Fruit fly (Drosophila melanogaster) whole organism, prepupa: ENCODE results near the gene par-6.

Experiments
- Blimp-1 ChIP-seq: fragments of 200-800 bp; sonication (Bioruptor generic); optimal IDR thresholded peaks from 3 replicates; lab custom pipeline; 2017; ENCODE audit warnings: missing biosample characterization, missing genetic modification characterization, mild to moderate bottlenecking, moderate library complexity, missing genetic modification reagents
- CG10631 ChIP-seq: fragments of 200-800 bp; sonication (Bioruptor generic); optimal IDR thresholded peaks from 2 replicates; lab custom pipeline; 2016; ENCODE audit warnings: missing biosample characterization, missing genetic modification characterization
- CG11294 ChIP-seq: fragments of 200-800 bp; sonication (Bioruptor generic); IDR thresholded peaks from 2 replicates; pipeline ENCODE4 v1.3.6; 2022; ENCODE audit warnings: missing biosample characterization, missing genetic modification characterization
- CG11762 ChIP-seq: fragments of 200-800 bp; sonication (Bioruptor generic); optimal IDR thresholded peaks from 3 replicates; lab custom pipeline; 2016; ENCODE audit warnings: missing biosample characterization, missing genetic modification characterization; ENCODE audit not compliant: insufficient read depth
- CG15336 ChIP-seq: fragments of 200-800 bp; sonication (Bioruptor generic); IDR thresholded peaks from 2 replicates; pipeline ENCODE4 v1.3.6; 2022; ENCODE audit warnings: missing biosample characterization, missing genetic modification characterization
- CG16779 ChIP-seq: fragments of 200-800 bp; sonication (Bioruptor generic); optimal IDR thresholded peaks from 3 replicates; lab custom pipeline; 2017; ENCODE audit warnings: missing biosample characterization, mild to moderate bottlenecking, missing genetic modification characterization
- CG3032 ChIP-seq: fragments of 200-800 bp; optimal IDR thresholded peaks from 2 replicates; lab custom pipeline; 2019; ENCODE audit warnings: missing biosample characterization, mild to moderate bottlenecking, missing genetic modification characterization, moderate library complexity
- CG34406 ChIP-seq: fragments of 200-800 bp; sonication (Bioruptor generic); optimal IDR thresholded peaks from 3 replicates; lab custom pipeline; 2016; ENCODE audit warnings: missing biosample characterization, missing genetic modification characterization
- CG3919 ChIP-seq: fragments of 200-800 bp; sonication (Bioruptor generic); optimal IDR thresholded peaks from 3 replicates; lab custom pipeline; 2016; ENCODE audit warnings: missing biosample characterization, missing genetic modification characterization
- CG4318 ChIP-seq: fragments of 200-800 bp; sonication (Bioruptor generic); optimal IDR thresholded peaks from 3 replicates; lab custom pipeline; 2017; ENCODE audit warnings: missing biosample characterization, mild to moderate bottlenecking, missing genetic modification characterization
- CG6163 ChIP-seq: fragments of 200-800 bp; sonication (Bioruptor generic); IDR thresholded peaks from 3 replicates; pipeline ENCODE4 v1.3.6; 2022; ENCODE audit warnings: missing biosample characterization, missing genetic modification characterization
- CG6276 ChIP-seq: fragments of 200-800 bp; sonication (Bioruptor generic); optimal IDR thresholded peaks from 2 replicates; lab custom pipeline; 2017; ENCODE audit warnings: missing biosample characterization, mild to moderate bottlenecking, missing genetic modification characterization
- CG6792 ChIP-seq: fragments of 200-800 bp; sonication (Bioruptor generic); optimal IDR thresholded peaks from 3 replicates; lab custom pipeline; 2016; ENCODE audit warnings: missing biosample characterization, missing genetic modification characterization
- CG6854 ChIP-seq: fragments of 200-800 bp; sonication (Bioruptor generic); optimal IDR thresholded peaks from 2 replicates; lab custom pipeline; 2017; ENCODE audit warnings: missing biosample characterization, mild to moderate bottlenecking, missing genetic modification characterization
- CG7368 ChIP-seq: fragments of 200-800 bp; sonication (Bioruptor generic); optimal IDR thresholded peaks from 3 replicates; lab custom pipeline; 2016; ENCODE audit warnings: missing biosample characterization, missing genetic modification characterization
- CG8119 ChIP-seq: fragments of 200-800 bp; sonication (Bioruptor generic); IDR thresholded peaks from 3 replicates; pipeline ENCODE4 v1.3.6; 2022; ENCODE audit warnings: missing biosample characterization, missing genetic modification characterization
- CG8319 ChIP-seq: fragments of 200-800 bp; sonication (Bioruptor generic); optimal IDR thresholded peaks from 3 replicates; lab custom pipeline; 2016; ENCODE audit warnings: missing biosample characterization, missing genetic modification characterization
- CG9139 ChIP-seq: fragments of 200-800 bp; sonication (Bioruptor generic); optimal IDR thresholded peaks from 3 replicates; lab custom pipeline; 2017; ENCODE audit warnings: missing biosample characterization, mild to moderate bottlenecking, missing genetic modification characterization
- Eip75B ChIP-seq: fragments of 200-800 bp; sonication (Bioruptor generic); optimal IDR thresholded peaks from 3 replicates; lab custom pipeline; 2016; ENCODE audit warnings: missing biosample characterization, missing genetic modification characterization
- Eip78C ChIP-seq: fragments of 200-800 bp; sonication (Bioruptor generic); peaks from one replicate; lab custom pipeline; 2016; ENCODE audit warnings: missing biosample characterization, missing genetic modification characterization
- Eip93F ChIP-seq: fragments of 200-800 bp; sonication (Bioruptor generic); optimal IDR thresholded peaks from 2 replicates; lab custom pipeline; 2016; ENCODE audit warnings: missing biosample characterization, mild to moderate bottlenecking, missing genetic modification characterization
- Ets96B ChIP-seq: fragments of 200-800 bp; optimal IDR thresholded peaks from 2 replicates; lab custom pipeline; 2019; ENCODE audit warnings: missing biosample characterization, mild to moderate bottlenecking, missing genetic modification characterization, moderate library complexity
- Gug ChIP-seq: fragments of 200-800 bp; sonication (Bioruptor generic); IDR thresholded peaks from 2 replicates; pipeline ENCODE4 v1.3.6; 2022; ENCODE audit warnings: missing biosample characterization, missing genetic modification characterization
- Hr4 ChIP-seq: fragments of 200-800 bp; sonication (Bioruptor generic); optimal IDR thresholded peaks from 3 replicates; lab custom pipeline; 2016; ENCODE audit warnings: missing biosample characterization, missing genetic modification characterization
- Lpt ChIP-seq: fragments of 200-800 bp; sonication (Bioruptor generic); optimal IDR thresholded peaks from 3 replicates; lab custom pipeline; 2016; ENCODE audit warnings: missing biosample characterization, missing genetic modification characterization
- Met ChIP-seq: fragments of 200-800 bp; sonication (Bioruptor generic); optimal IDR thresholded peaks from 3 replicates; lab custom pipeline; 2016; ENCODE audit warnings: missing biosample characterization, missing genetic modification characterization
- Smox ChIP-seq: fragments of 200-800 bp; sonication (Bioruptor generic); optimal IDR thresholded peaks from 3 replicates; lab custom pipeline; 2016; ENCODE audit warnings: missing biosample characterization, missing genetic modification characterization
- Sox102F ChIP-seq: fragments of 200-800 bp; sonication (Bioruptor generic); optimal IDR thresholded peaks from 2 replicates; lab custom pipeline; 2016; ENCODE audit warnings: missing biosample characterization, mild to moderate bottlenecking, missing genetic modification characterization
- Sox15 ChIP-seq: fragments of 200-800 bp; sonication (Bioruptor generic); optimal IDR thresholded peaks from 3 replicates; lab custom pipeline; 2016; ENCODE audit warnings: missing biosample characterization, missing genetic modification characterization
- achi ChIP-seq: fragments of 200-800 bp; sonication (Bioruptor generic); optimal IDR thresholded peaks from 3 replicates; lab custom pipeline; 2016; ENCODE audit warnings: missing biosample characterization, missing genetic modification characterization
- acj6 ChIP-seq: fragments of 200-800 bp; sonication (Bioruptor generic); optimal IDR thresholded peaks from 3 replicates; lab custom pipeline; 2016; ENCODE audit warnings: missing biosample characterization, missing genetic modification characterization
- dac ChIP-seq: fragments of 200-800 bp; sonication (Bioruptor generic); optimal IDR thresholded peaks from 2 replicates; lab custom pipeline; 2017; ENCODE audit warnings: missing biosample characterization, mild to moderate bottlenecking, missing genetic modification characterization
- dsx ChIP-seq: fragments of 200-800 bp; optimal IDR thresholded peaks from 3 replicates; lab custom pipeline; 2019; ENCODE audit warnings: missing biosample characterization, mild to moderate bottlenecking, missing genetic modification characterization, moderate library complexity; ENCODE audit not compliant: poor library complexity, severe bottlenecking
- eg ChIP-seq: fragments of 200-800 bp; sonication (Bioruptor generic); IDR thresholded peaks from 3 replicates; pipeline ENCODE4 v1.3.6; 2022; ENCODE audit warnings: missing biosample characterization, missing genetic modification characterization
- esn ChIP-seq: fragments of 200-800 bp; sonication (Bioruptor generic); optimal IDR thresholded peaks from 2 replicates; lab custom pipeline; 2016; ENCODE audit warnings: missing biosample characterization, mild to moderate bottlenecking, missing genetic modification characterization, moderate library complexity
- fd59A ChIP-seq: fragments of 200-800 bp; sonication (Bioruptor generic); optimal IDR thresholded peaks from 2 replicates; lab custom pipeline; 2017; ENCODE audit warnings: missing biosample characterization, mild to moderate bottlenecking, missing genetic modification characterization, missing genetic modification reagents
- fd85E ChIP-seq: fragments of 200-800 bp; sonication (Bioruptor generic); optimal IDR thresholded peaks from 3 replicates; lab custom pipeline; 2016; ENCODE audit warnings: missing biosample characterization, missing genetic modification characterization
- lz ChIP-seq: fragments of 200-800 bp; sonication (Bioruptor generic); optimal IDR thresholded peaks from 3 replicates; lab custom pipeline; 2016; ENCODE audit warnings: missing biosample characterization, missing genetic modification characterization
- net ChIP-seq: fragments of 200-800 bp; sonication (Bioruptor generic); optimal IDR thresholded peaks from 3 replicates; lab custom pipeline; 2016; ENCODE audit warnings: missing biosample characterization, missing genetic modification characterization
- salr ChIP-seq, 2 experiments: fragments of 200-800 bp; sonication (Bioruptor generic); optimal IDR thresholded peaks; 3 replicates each; lab custom pipeline; 2016 to 2018; ENCODE audit warnings: missing biosample characterization in 2 of 2, missing genetic modification characterization in 2 of 2, mild to moderate bottlenecking in 1 of 2
- spab ChIP-seq: fragments of 200-800 bp; sonication (Bioruptor generic); optimal IDR thresholded peaks from 2 replicates; lab custom pipeline; 2017; ENCODE audit warnings: missing biosample characterization, mild to moderate bottlenecking, missing genetic modification characterization, missing genetic modification reagents
- ss ChIP-seq, 2 experiments: fragments of 200-800 bp; sonication (Bioruptor generic); optimal IDR thresholded peaks; 2 replicates in 1 of 2; 3 replicates in 1 of 2; lab custom pipeline; 2017 to 2018; ENCODE audit warnings: mild to moderate bottlenecking in 2 of 2, missing biosample characterization in 2 of 2, missing genetic modification characterization in 2 of 2, moderate library complexity in 1 of 2
- svp ChIP-seq: fragments of 200-800 bp; sonication (Bioruptor generic); peaks from one replicate; lab custom pipeline; 2016; ENCODE audit warnings: missing biosample characterization, missing genetic modification characterization
- topi ChIP-seq: fragments of 200-800 bp; sonication (Bioruptor generic); optimal IDR thresholded peaks from 3 replicates; lab custom pipeline; 2016; ENCODE audit warnings: missing biosample characterization, missing genetic modification characterization
- vri ChIP-seq: fragments of 200-800 bp; sonication (Bioruptor generic); optimal IDR thresholded peaks from 3 replicates; lab custom pipeline; 2016; ENCODE audit warnings: missing biosample characterization, mild to moderate bottlenecking, missing genetic modification characterization

Gene par-6

DNA sequence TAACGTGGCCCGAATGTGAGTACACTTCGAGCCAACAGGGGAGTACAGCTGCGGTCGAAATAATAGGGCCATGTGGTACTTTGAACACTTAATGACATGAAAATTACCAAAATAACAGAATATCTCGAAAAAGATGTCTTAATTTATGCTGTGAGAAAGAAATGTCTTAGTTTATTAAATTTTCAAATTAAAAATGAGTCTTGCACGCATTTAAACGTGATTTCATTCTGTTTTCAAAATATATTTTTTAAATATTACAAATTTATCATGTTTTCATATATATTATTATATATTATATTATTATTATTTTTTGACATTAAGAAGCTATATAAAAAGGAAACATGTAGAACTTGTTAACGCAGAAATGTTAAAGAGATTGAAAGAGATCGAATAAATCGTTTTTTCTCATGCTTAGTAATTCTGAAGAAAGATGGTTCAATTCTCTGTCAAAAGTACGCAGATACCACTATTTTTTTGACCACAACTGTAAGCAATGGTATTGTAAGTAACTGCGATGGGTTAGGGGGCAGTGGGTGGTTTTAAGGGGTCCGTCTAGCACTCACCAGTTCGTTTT lies 8.2 kb upstream of the par-6 start (continued):
- TF ChIP-seq Ets96B (tag; lab: Kevin White, UChicago) (peak; percentile 6), dsx (GFP tag; lab: Kevin White, UChicago) (no peak), CG10631 (GFP tag; lab: Kevin White, UChicago) (no peak), CG11762 (GFP tag; lab: Kevin White, UChicago) (peak; percentile 6), CG34406 (GFP tag; lab: Kevin White, UChicago) (no peak), CG3919 (no peak), dac (GFP tag; lab: Kevin White, UChicago) (peak; percentile 27), CG4318 (peak; percentile 67), fd85E (GFP tag; lab: Kevin White, UChicago) (no peak), ss (GFP tag; optimal IDR thresholded peaks at IDR 0.05; lab: Kevin White, UChicago) (no peak), esn (GFP tag; lab: Kevin White, UChicago) (no peak), eg (GFP tag; lab: Robert Waterston, UW) (peak; percentile 21; the same call in 1 of the 3 replicates), Smox (GFP tag; lab: Kevin White, UChicago) (no peak), lz (GFP tag; lab: Kevin White, UChicago) (peak; percentile 20), topi (GFP tag; lab: Kevin White, UChicago) (no peak), CG6276 (peak; percentile 85), Met (GFP tag; lab: Kevin White, UChicago) (no peak), Eip78C (GFP tag; lab: Kevin White, UChicago) (peak; percentile 28), vri (GFP tag; lab: Kevin White, UChicago) (no peak), salr (GFP tag; optimal IDR thresholded peaks at IDR 0.05; lab: Kevin White, UChicago) (peak in 1 of 2 experiments; percentile 1), net (GFP tag; lab: Kevin White, UChicago) (peak; percentile 6), spab (GFP tag; lab: Kevin White, UChicago) (no peak), CG3032 (tag; lab: Kevin White, UChicago) (no peak), CG7368 (GFP tag; lab: Kevin White, UChicago) (no peak), Eip93F (GFP tag; lab: Kevin White, UChicago) (no peak)
- TF ChIP-seq, all 60 proteins: peak for 22

DNA sequence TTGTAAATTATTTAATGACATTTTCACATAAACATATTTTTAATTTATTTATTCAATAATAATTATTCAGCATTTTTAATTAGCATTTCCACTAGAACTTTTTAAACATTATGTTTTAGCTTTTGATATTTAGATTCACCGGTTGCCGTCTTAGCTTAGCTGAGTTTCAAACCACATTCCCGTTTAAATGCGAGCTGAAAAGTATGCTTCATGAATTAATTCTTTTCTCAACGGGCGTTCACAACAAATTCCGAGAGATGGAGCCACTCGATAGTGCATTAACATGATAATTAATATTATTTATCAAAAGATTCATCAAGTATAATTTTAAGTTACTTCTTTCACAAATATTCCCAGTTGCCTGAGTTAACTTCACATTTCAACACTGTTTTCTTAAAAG lies 7.5 kb upstream of the par-6 start:
- TF ChIP-seq CG34406 (GFP tag; lab: Kevin White, UChicago) (no peak), Eip78C (GFP tag; lab: Kevin White, UChicago) (peak; percentile 30)
- TF ChIP-seq, all 60 proteins: peak for 1

DNA sequence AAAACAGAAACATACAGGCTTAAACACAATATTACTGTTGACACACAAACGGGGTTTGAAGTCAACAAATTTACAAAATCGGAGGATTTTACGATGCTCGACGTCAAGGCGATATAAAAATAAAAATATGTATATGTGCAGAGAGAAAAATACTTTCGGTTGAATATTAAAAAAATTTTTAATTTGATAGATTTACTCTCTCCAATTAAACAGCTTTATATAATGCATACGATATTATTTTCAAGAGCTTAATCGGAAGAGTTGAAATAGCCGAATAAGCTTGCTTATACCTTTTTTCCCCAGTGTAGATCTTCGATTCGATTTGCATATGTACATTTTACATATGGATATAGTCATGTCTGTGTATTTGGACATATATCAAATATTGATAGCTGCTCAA lies 6.5 kb upstream of the par-6 start:
- TF ChIP-seq CG6276 (no peak), Blimp-1 (no peak), CG11294 (GFP tag; lab: Robert Waterston, UW) (no peak), eg (GFP tag; lab: Robert Waterston, UW) (peak; percentile 48; the same call in 1 of the 3 replicates), CG7368 (GFP tag; lab: Kevin White, UChicago) (no peak), CG11762 (GFP tag; lab: Kevin White, UChicago) (no peak), spab (GFP tag; lab: Kevin White, UChicago) (no peak), CG6854 (GFP tag; lab: Kevin White, UChicago) (no peak), Eip75B (GFP tag; lab: Kevin White, UChicago) (peak; percentile 28), fd59A (no peak), CG8319 (GFP tag; lab: Kevin White, UChicago) (no peak), CG16779 (tag; lab: Kevin White, UChicago) (no peak), CG10631 (GFP tag; lab: Kevin White, UChicago) (peak; percentile 45), vri (GFP tag; lab: Kevin White, UChicago) (no peak), lz (GFP tag; lab: Kevin White, UChicago) (peak; percentile 54), topi (GFP tag; lab: Kevin White, UChicago) (peak; percentile 49), CG8119 (GFP tag; lab: Robert Waterston, UW) (no peak), CG15336 (GFP tag; lab: Robert Waterston, UW) (no peak), Sox102F (GFP tag; lab: Kevin White, UChicago) (no peak), Met (GFP tag; lab: Kevin White, UChicago) (peak; percentile 53), acj6 (GFP tag; lab: Kevin White, UChicago) (no peak), achi (no peak), Sox15 (GFP tag; lab: Kevin White, UChicago) (no peak), Hr4 (peak; percentile 15), salr (GFP tag; optimal IDR thresholded peaks at IDR 0.05; lab: Kevin White, UChicago) (no peak), Gug (GFP tag; lab: Robert Waterston, UW) (no peak), svp (GFP tag; lab: Kevin White, UChicago) (peak; percentile 66), Eip93F (GFP tag; lab: Kevin White, UChicago) (no peak), CG3032 (tag; lab: Kevin White, UChicago) (peak; percentile 8), CG6163 (peak; percentile 39; the same call in 1 of the 3 replicates), CG6792 (no peak), Lpt (GFP tag; lab: Kevin White, UChicago) (no peak), Ets96B (tag; lab: Kevin White, UChicago) (no peak), CG9139 (GFP tag; lab: Kevin White, UChicago) (no peak)
